Fruit fly (Drosophila melanogaster): ENCODE results near the gene UQCR-C2.

DNA sequence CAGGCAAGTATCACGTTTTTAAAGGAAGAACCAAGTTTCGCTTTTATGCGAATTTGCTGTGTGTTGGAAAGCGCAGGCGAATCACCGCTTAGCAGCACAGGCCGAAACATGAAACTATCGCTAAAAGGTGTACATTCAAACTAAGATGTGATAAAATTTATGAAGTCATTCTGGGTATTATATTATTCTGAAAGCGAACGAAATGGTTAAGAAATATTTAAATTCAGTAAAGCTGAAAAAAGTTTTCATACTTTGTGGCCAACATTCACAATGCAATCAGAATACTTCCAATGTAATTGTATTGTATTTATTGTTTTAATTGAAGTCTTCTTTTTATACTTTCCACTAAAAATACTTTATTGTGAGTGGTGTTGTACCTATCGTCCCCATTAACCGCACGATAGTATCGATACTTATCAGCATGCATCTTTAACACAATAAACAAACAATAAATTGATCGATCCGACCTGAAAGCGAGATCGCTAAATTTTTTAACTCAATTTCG is 2.7 kb upstream of the UQCR-C2 start, which contains the start of gene Smn:
- peak; percentile 78 for TF ChIP-seq rgr (GFP tag; optimal IDR thresholded peaks at IDR 0.05)
- no peak for TF ChIP-seq Dfd (GFP tag; optimal IDR thresholded peaks at IDR 0.05)
- TF ChIP-seq Rel (GFP tag; optimal IDR thresholded peaks at IDR 0.05): no peak
- peak; percentile 84 for TF ChIP-seq Rel (tag; optimal IDR thresholded peaks at IDR 0.05)
- TF ChIP-seq GATAd (GFP tag; optimal IDR thresholded peaks at IDR 0.05): no peak
- no peak for TF ChIP-seq usp (GFP tag; optimal IDR thresholded peaks at IDR 0.05)
- TF ChIP-seq Mio (GFP tag; optimal IDR thresholded peaks at IDR 0.05): no peak
- no peak for TF ChIP-seq jim (GFP tag; optimal IDR thresholded peaks at IDR 0.05)
- peak; percentile 66 for TF ChIP-seq OdsH (GFP tag; optimal IDR thresholded peaks at IDR 0.05)
- TF ChIP-seq br (GFP tag; optimal IDR thresholded peaks at IDR 0.05): peak; percentile 76
- peak; percentile 59 for TF ChIP-seq dmrt93B (GFP tag; optimal IDR thresholded peaks at IDR 0.05)

All from whole organism, wandering third instar larva.